Fruit fly (Drosophila melanogaster): ENCODE measurements around the gene CG18764.
A peak's percentile ranks its signal among the peaks of the same experiment; 100 is the strongest.

The CG18764 gene

DNA sequence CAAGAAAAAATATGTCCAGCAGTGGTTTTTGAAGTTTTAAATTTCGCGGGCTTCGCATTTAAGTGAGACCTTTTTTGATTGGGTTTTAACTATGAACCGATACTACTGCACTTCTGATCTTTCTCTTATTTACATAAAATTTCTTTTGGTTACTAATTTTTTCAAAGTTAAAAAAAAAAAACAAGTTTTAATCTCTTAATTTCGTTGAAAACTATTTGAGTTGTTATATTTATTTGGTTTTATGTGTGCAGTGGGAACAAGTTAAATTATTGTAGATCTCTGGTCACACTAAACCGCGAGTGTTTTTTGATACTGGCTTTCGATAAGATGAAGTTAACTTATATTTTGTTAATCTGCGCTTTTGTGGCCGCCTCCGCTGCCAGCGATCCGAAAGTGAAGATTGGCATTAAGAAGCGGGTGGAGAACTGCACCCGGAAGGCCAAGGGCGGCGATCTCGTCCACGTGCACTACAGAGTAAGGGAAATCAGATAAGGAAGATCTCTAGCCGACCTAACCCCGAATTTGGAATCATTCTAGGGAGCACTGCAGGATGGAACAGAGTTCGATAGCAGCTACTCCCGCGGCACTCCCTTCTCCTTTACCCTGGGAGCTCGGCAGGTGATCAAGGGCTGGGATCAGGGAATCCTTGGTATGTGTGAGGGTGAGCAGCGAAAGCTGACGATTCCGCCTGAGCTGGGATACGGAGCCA, 47.4 kb downstream of the CG18764 start, which contains the start of gene CG14715 (continued):
- TF ChIP-seq CG13894 (tag; optimal IDR thresholded peaks at IDR 0.05) (peak; percentile 4), Myb (GFP tag; optimal IDR thresholded peaks at IDR 0.05) (peak; percentile 28), crp (GFP tag; optimal IDR thresholded peaks at IDR 0.05) (no peak), scrt (GFP tag; optimal IDR thresholded peaks at IDR 0.05) (no peak), salm (tag; optimal IDR thresholded peaks at IDR 0.05) (no peak), CG15514 (GFP tag; optimal IDR thresholded peaks at IDR 0.05) (peak; percentile 86), CG33213 (GFP tag; optimal IDR thresholded peaks at IDR 0.05) (peak; percentile 64), z (GFP tag; IDR thresholded peaks at IDR 0.05) (no peak), Sox102F (GFP tag; optimal IDR thresholded peaks at IDR 0.05) (peak; percentile 51), Rx (GFP tag; IDR thresholded peaks at IDR 0.05) (0 out of 2 replicates have a peak, but pooled peaks have one; percentile 14), CG31224 (GFP tag; IDR thresholded peaks at IDR 0.05) (no peak), chinmo (GFP tag; IDR thresholded peaks at IDR 0.05; ENCODE audit: partially characterized antibody) (no peak), CG1832 (GFP tag; optimal IDR thresholded peaks at IDR 0.05) (no peak), fd3F (GFP tag; optimal IDR thresholded peaks at IDR 0.05) (no peak), H2.0 (GFP tag; IDR thresholded peaks at IDR 0.05) (peak; percentile 47; the same call in 1 of the 2 replicates), Fer1 (GFP tag; optimal IDR thresholded peaks at IDR 0.05) (peak; percentile 7), HLH4C (GFP tag; IDR thresholded peaks at IDR 0.05; ENCODE audit: partially characterized antibody) (no peak), Spps (tag; optimal IDR thresholded peaks at IDR 0.05) (no peak), Xbp1 (GFP tag; optimal IDR thresholded peaks at IDR 0.05) (peak; percentile 67), CG11093 (GFP tag; IDR thresholded peaks at IDR 0.05) (no peak), D19B (GFP tag; optimal IDR thresholded peaks at IDR 0.05) (no peak), Rfx (GFP tag; IDR thresholded peaks at IDR 0.05) (peak; percentile 55; the same call in 1 of the 2 replicates), CG30020 (tag; optimal IDR thresholded peaks at IDR 0.05) (peak; percentile 55), org-1 (GFP tag; optimal IDR thresholded peaks at IDR 0.05) (no peak), CG5245 (GFP tag; optimal IDR thresholded peaks at IDR 0.05) (no peak), CG8478 (optimal IDR thresholded peaks at IDR 0.05) (no peak), CG6272 (GFP tag; IDR thresholded peaks at IDR 0.05) (no peak), CG12942 (GFP tag; optimal IDR thresholded peaks at IDR 0.05) (peak; percentile 25), BEAF-32 (GFP tag; optimal IDR thresholded peaks at IDR 0.05) (peak; percentile 69), CG4328 (GFP tag; optimal IDR thresholded peaks at IDR 0.05) (no peak), CG18764 (GFP tag; optimal IDR thresholded peaks at IDR 0.05) (peak; percentile 8), YL-1 (GFP tag; optimal IDR thresholded peaks at IDR 0.05) (peak; percentile 67), Hmr (GFP tag; optimal IDR thresholded peaks at IDR 0.05) (peak; percentile 56), CG14014 (GFP tag; IDR thresholded peaks at IDR 0.05) (peak; percentile 13; the same call in 1 of the 2 replicates), CG9437 (GFP tag; optimal IDR thresholded peaks at IDR 0.05) (no peak), unc-4 (GFP tag; IDR thresholded peaks at IDR 0.05; ENCODE audit: partially characterized antibody) (peak; percentile 51; the same call in 1 of the 2 replicates), GATAe (GFP tag; conservative IDR thresholded peaks at IDR 0.05) (peak; percentile 52; the same call in 1 of the 2 replicates), CG6254 (GFP tag; optimal IDR thresholded peaks at IDR 0.05) (no peak), otp (GFP tag; IDR thresholded peaks at IDR 0.05) (no peak), zen (tag; optimal IDR thresholded peaks at IDR 0.05) (peak; percentile 18), bab2 (GFP tag; optimal IDR thresholded peaks at IDR 0.05) (peak; percentile 43), danr (GFP tag; IDR thresholded peaks at IDR 0.05) (no peak), en (GFP tag; optimal IDR thresholded peaks at IDR 0.05) (no peak), maf-S (GFP tag; optimal IDR thresholded peaks at IDR 0.05) (no peak), pb (GFP tag; optimal IDR thresholded peaks at IDR 0.05) (no peak), Adf1 (GFP tag; IDR thresholded peaks at IDR 0.05) (no peak), CG12744 (GFP tag; optimal IDR thresholded peaks at IDR 0.05) (peak; percentile 13), CG3281 (GFP tag; optimal IDR thresholded peaks at IDR 0.05) (no peak), CG4730 (GFP tag; IDR thresholded peaks at IDR 0.05) (no peak), Aef1 (GFP tag; IDR thresholded peaks at IDR 0.05) (no peak)
